Worm (Caenorhabditis elegans): Measurements from ENCODE around the gene srx-117.

DNA sequence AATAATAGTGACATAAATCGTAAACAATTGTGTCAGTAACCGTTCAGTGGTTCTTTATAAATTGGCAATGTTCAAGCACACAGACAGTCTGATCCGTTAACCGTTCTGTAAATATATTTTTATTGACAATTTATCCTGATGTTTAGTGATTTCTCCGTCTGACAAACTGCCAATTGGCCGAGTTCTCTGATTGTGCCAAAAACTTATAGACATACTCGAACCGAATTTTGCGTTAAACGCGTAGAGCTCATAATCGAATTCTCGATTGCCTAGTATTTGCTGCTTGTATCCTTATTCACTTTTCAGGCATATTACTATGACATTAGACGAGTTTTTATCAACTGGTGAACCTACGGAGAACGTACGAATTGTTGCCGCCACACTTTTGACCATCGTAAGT lies at the start of gene srx-117:
- TF ChIP-seq pha-4 (tag; optimal IDR thresholded peaks at IDR 0.05), result no peak
- no peak for TF ChIP-seq unc-62 (GFP tag; optimal IDR thresholded peaks at IDR 0.05)
- no peak for TF ChIP-seq elt-1 (tag; optimal IDR thresholded peaks at IDR 0.05; ENCODE audit: borderline replicate concordance, insufficient read depth)
- TF ChIP-seq nhr-237 (tag; optimal IDR thresholded peaks at IDR 0.05), result no peak
- no peak for TF ChIP-seq ztf-11 (tag; optimal IDR thresholded peaks at IDR 0.05)
- TF ChIP-seq lin-13 (tag; optimal IDR thresholded peaks at IDR 0.05), result no peak
- TF ChIP-seq mep-1 (tag; optimal IDR thresholded peaks at IDR 0.05), result no peak
- TF ChIP-seq mls-2 (tag; optimal IDR thresholded peaks at IDR 0.05), result no peak
- TF ChIP-seq unc-39 (tag; optimal IDR thresholded peaks at IDR 0.05), result no peak

Measured in whole organism, mixed stage, embryonic.